Worm (Caenorhabditis elegans): Measurements from ENCODE around the gene ubc-19.
A peak's percentile ranks its signal among the peaks of the same experiment; 100 is the strongest.

The ubc-19 gene

ce11 chrV:18723604-18724003 lies 34.0 kb upstream of the ubc-19 start (continued):
- no peak for TF ChIP-seq hlh-15 (tag; optimal IDR thresholded peaks at IDR 0.05)
- TF ChIP-seq pqm-1 (tag; optimal IDR thresholded peaks at IDR 0.05) = peak; percentile 65
- TF ChIP-seq npax-4 (tag; optimal IDR thresholded peaks at IDR 0.05) = no peak
- peak; percentile 52 for TF ChIP-seq dve-1 (tag; optimal IDR thresholded peaks at IDR 0.05)
- TF ChIP-seq ets-4 (tag; optimal IDR thresholded peaks at IDR 0.05) = peak; percentile 62
- peak; percentile 26 for TF ChIP-seq ztf-16 (tag; optimal IDR thresholded peaks at IDR 0.05)
- peak; percentile 9 for TF ChIP-seq ceh-22 (tag; optimal IDR thresholded peaks at IDR 0.05)
- peak; percentile 31 for TF ChIP-seq ceh-18 (tag; optimal IDR thresholded peaks at IDR 0.05)
- TF ChIP-seq ttx-3 (tag; optimal IDR thresholded peaks at IDR 0.05) = no peak
- no peak for TF ChIP-seq tbx-7 (tag; optimal IDR thresholded peaks at IDR 0.05)
- TF ChIP-seq syd-9 (tag; optimal IDR thresholded peaks at IDR 0.05) = peak; percentile 29
- peak; percentile 92 for TF ChIP-seq ceh-30 (tag; optimal IDR thresholded peaks at IDR 0.05)
- TF ChIP-seq odd-2 (tag; optimal IDR thresholded peaks at IDR 0.05) = peak; percentile 24
- TF ChIP-seq unc-42 (tag; optimal IDR thresholded peaks at IDR 0.05) = peak; percentile 85
- TF ChIP-seq che-1 (tag; optimal IDR thresholded peaks at IDR 0.05) = no peak
- no peak for TF ChIP-seq K09A11.1 (tag; optimal IDR thresholded peaks at IDR 0.05; ENCODE audit: insufficient read depth)
- peak; percentile 18 for TF ChIP-seq fkh-6 (tag; optimal IDR thresholded peaks at IDR 0.05)
- peak; percentile 90 for TF ChIP-seq tbx-2 (tag; optimal IDR thresholded peaks at IDR 0.05)
- TF ChIP-seq ceh-14 (tag; optimal IDR thresholded peaks at IDR 0.05) = peak; percentile 76
- TF ChIP-seq dmd-4 (tag; optimal IDR thresholded peaks at IDR 0.05; ENCODE audit: borderline replicate concordance) = peak; percentile 35
- TF ChIP-seq ceh-24 (tag; optimal IDR thresholded peaks at IDR 0.05) = no peak
- no peak for TF ChIP-seq gmeb-2 (tag; optimal IDR thresholded peaks at IDR 0.05)
- TF ChIP-seq elt-4 (tag; optimal IDR thresholded peaks at IDR 0.05) = no peak
- no peak for TF ChIP-seq ceh-9 (tag; optimal IDR thresholded peaks at IDR 0.05)

DNA sequence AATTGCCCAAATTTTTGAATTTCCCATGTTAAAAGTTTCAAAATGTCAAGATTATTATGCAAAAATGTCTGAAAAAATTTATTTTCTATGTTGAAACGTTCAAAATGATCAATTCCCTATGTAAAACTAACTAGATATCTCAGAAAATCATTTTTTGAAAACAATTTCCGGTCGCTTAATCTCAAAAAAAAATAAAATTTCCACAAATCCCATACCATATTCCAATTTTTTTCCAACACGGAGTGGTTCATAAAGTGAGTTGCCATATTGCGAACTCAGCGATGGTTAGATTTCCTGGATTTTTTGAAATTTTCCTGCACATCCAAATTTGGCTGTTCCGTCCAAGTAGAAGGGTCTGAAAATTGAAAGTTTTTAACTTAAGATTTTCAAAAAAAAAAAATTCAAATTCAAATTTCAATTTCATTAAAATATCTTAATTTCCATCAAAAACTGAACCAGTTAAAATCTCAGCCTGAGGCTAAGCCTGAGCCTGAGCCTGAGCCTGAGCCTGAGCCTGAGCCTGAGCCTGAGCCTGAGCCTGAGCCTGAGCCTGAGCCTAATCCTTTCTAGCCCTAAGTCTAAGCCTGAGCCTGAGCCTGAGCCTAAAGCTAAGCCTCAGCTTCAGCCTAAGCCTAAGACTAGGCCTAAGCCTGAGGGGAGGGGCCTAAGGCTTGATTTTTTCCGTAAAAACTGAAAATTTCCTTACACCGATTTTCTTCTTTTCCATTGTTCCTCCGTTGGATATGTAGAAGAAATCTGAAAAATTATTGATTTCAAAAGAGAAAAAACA lies 33.1 kb upstream of the ubc-19 start:
- TF ChIP-seq zip-5 (tag; optimal IDR thresholded peaks at IDR 0.05) (no peak), ceh-9 (tag; optimal IDR thresholded peaks at IDR 0.05) (peak; percentile 37), dve-1 (tag; optimal IDR thresholded peaks at IDR 0.05) (peak; percentile 88), che-1 (tag; optimal IDR thresholded peaks at IDR 0.05) (no peak), odd-2 (tag; optimal IDR thresholded peaks at IDR 0.05) (peak; percentile 35), madf-2 (tag; optimal IDR thresholded peaks at IDR 0.05) (no peak)

- no peak for TF ChIP-seq hlh-8 (tag; optimal IDR thresholded peaks at IDR 0.05)
- TF ChIP-seq unc-86 (tag; optimal IDR thresholded peaks at IDR 0.05) = peak; percentile 7
Measured at ce11 chrV:18721873-18722272, 32.3 kb upstream of the ubc-19 start.

DNA sequence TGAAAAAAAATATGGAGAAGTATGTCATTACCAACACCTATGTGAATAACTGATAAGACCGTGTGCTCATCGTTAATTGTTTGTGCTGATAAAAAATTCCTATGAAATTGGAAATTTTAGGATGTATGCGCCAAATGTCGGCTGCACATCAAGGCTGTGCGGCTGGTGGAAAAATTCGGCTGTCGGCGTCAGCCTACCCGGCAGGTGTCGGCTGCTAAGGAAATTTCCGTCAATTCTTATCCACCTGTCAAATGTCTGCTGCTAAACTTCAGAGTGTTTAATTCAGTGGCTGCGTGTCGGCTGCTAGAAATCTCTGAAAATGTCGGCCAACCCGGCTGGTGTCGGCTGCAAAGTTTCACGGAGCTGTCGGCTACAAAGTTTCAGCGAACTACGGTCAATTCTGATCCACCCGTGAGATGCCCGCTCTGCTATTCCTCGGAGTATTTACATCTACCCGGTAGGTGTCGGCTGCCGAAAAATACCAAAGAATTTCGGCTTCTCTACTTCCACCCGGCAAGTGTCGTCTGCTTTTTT lies 30.5 kb upstream of the ubc-19 start, which contains the start of gene Y17D7C.2:
Gene Y17D7C.2 (minus strand): TSS at position 32 of the 534 bp plus-strand sequence.
- TF ChIP-seq pha-2 (tag; optimal IDR thresholded peaks at IDR 0.05) (no peak), hlh-30 (tag; optimal IDR thresholded peaks at IDR 0.05; ENCODE audit: insufficient read depth) (no peak), Y22D7AL.16 (tag; optimal IDR thresholded peaks at IDR 0.05) (no peak), ceh-6 (GFP tag; optimal IDR thresholded peaks at IDR 0.05) (peak; percentile 46), C08G9.2 (tag; optimal IDR thresholded peaks at IDR 0.05) (no peak), gmeb-2 (tag; optimal IDR thresholded peaks at IDR 0.05) (no peak), madf-2 (tag; optimal IDR thresholded peaks at IDR 0.05) (no peak), ceh-30 (tag; optimal IDR thresholded peaks at IDR 0.05) (no peak), dve-1 (tag; optimal IDR thresholded peaks at IDR 0.05) (no peak), dmd-4 (tag; optimal IDR thresholded peaks at IDR 0.05; ENCODE audit: borderline replicate concordance) (no peak), pag-3 (tag; optimal IDR thresholded peaks at IDR 0.05; ENCODE audit: borderline replicate concordance) (no peak), ceh-18 (tag; optimal IDR thresholded peaks at IDR 0.05) (no peak), hlh-6 (tag; optimal IDR thresholded peaks at IDR 0.05) (no peak), C38D4.7 (GFP tag; optimal IDR thresholded peaks at IDR 0.05) (no peak), unc-86 (tag; optimal IDR thresholded peaks at IDR 0.05) (no peak), ceh-31 (tag; optimal IDR thresholded peaks at IDR 0.05) (peak; percentile 2), lin-11 (tag; optimal IDR thresholded peaks at IDR 0.05) (no peak), hlh-13 (GFP tag; optimal IDR thresholded peaks at IDR 0.05) (peak; percentile 32), K02D7.2 (tag; optimal IDR thresholded peaks at IDR 0.05) (no peak), ceh-48 (tag; optimal IDR thresholded peaks at IDR 0.05) (no peak), sox-2 (GFP tag; IDR thresholded peaks at IDR 0.05) (no peak), T23F11.4 (GFP tag; optimal IDR thresholded peaks at IDR 0.05) (no peak), ref-2 (tag; optimal IDR thresholded peaks at IDR 0.05) (no peak), ceh-24 (tag; optimal IDR thresholded peaks at IDR 0.05) (no peak), ahr-1 (tag; optimal IDR thresholded peaks at IDR 0.05) (peak; percentile 2)

Measured in whole organism, late embryonic.